Worm (Caenorhabditis elegans): ENCODE measurements around the gene K11D12.8.

ce11 chrV:5072082-5072481 lies 31.3 kb upstream of the K11D12.8 start, which contains the start of gene Y58A7A.2:
- TF ChIP-seq ama-1 (optimal IDR thresholded peaks at IDR 0.05) (no peak), Y5F2A.4 (GFP tag; optimal IDR thresholded peaks at IDR 0.05) (no peak), egl-27 (tag; optimal IDR thresholded peaks at IDR 0.05) (no peak), zip-2 (tag; optimal IDR thresholded peaks at IDR 0.05) (no peak), unc-130 (GFP tag; optimal IDR thresholded peaks at IDR 0.05) (no peak), F37D6.2 (tag; optimal IDR thresholded peaks at IDR 0.05) (no peak), lsy-2 (tag; optimal IDR thresholded peaks at IDR 0.05) (no peak), ceh-20 (GFP tag; IDR thresholded peaks at IDR 0.05) (no peak), pqm-1 (tag; optimal IDR thresholded peaks at IDR 0.05) (no peak), ztf-11 (tag; optimal IDR thresholded peaks at IDR 0.05) (no peak)
